Fruit fly (Drosophila melanogaster) whole organism, embryonic: ENCODE data around the gene CG33191.

Experiments used
- Atf6 ChIP-seq: fragments of 200-800 bp; sonication (Bioruptor generic); IDR thresholded peaks from 2 replicates; pipeline ENCODE4 v1.3.6; 2022; ENCODE audit warnings: missing biosample characterization, missing genetic modification characterization
- CG10462 ChIP-seq: fragments of 200-800 bp; sonication (Bioruptor generic); optimal IDR thresholded peaks from 2 replicates; lab custom pipeline; 2016; ENCODE audit warnings: missing biosample characterization, missing genetic modification characterization
- CG10543 ChIP-seq: fragments of 200-800 bp; sonication (Bioruptor generic); optimal IDR thresholded peaks from 3 replicates; lab custom pipeline; 2017; ENCODE audit warnings: missing biosample characterization, mild to moderate bottlenecking, missing genetic modification characterization, moderate library complexity
- CG10565 ChIP-seq: fragments of 200-800 bp; sonication (Bioruptor generic); optimal IDR thresholded peaks from 3 replicates; lab custom pipeline; 2016; ENCODE audit warnings: missing biosample characterization, mild to moderate bottlenecking, missing genetic modification characterization
- CG12942 ChIP-seq: fragments of 200-800 bp; sonication (Bioruptor generic); optimal IDR thresholded peaks from 3 replicates; lab custom pipeline; 2016; ENCODE audit warnings: missing biosample characterization, missing genetic modification characterization
- CG14965 ChIP-seq: fragments of 200-800 bp; sonication (Bioruptor generic); optimal IDR thresholded peaks from 2 replicates; lab custom pipeline; 2016; ENCODE audit warnings: missing biosample characterization, missing genetic modification characterization, borderline replicate concordance
- CG15011 ChIP-seq: fragments of 200-800 bp; sonication (Bioruptor generic); optimal IDR thresholded peaks from 3 replicates; lab custom pipeline; 2018; ENCODE audit warnings: missing biosample characterization, mild to moderate bottlenecking, missing genetic modification characterization
- CG1529 ChIP-seq: fragments of 200-800 bp; sonication (Bioruptor generic); optimal IDR thresholded peaks from 3 replicates; lab custom pipeline; 2018; ENCODE audit warnings: missing biosample characterization, missing genetic modification characterization
- CG18262 ChIP-seq: fragments of 200-800 bp; optimal IDR thresholded peaks from 3 replicates; lab custom pipeline; 2019; ENCODE audit warnings: missing biosample characterization, mild to moderate bottlenecking, missing genetic modification characterization, moderate library complexity
- CG2875 ChIP-seq: fragments of 200-800 bp; sonication (Bioruptor generic); optimal IDR thresholded peaks from 2 replicates; lab custom pipeline; 2017; ENCODE audit warnings: missing biosample characterization, mild to moderate bottlenecking, missing genetic modification characterization, missing genetic modification reagents
- CG30403 ChIP-seq: fragments of 200-800 bp; sonication (Bioruptor generic); optimal IDR thresholded peaks from 3 replicates; lab custom pipeline; 2016; ENCODE audit warnings: missing biosample characterization, missing genetic modification characterization
- CG31365 ChIP-seq: fragments of 200-800 bp; sonication (Bioruptor generic); optimal IDR thresholded peaks from 2 replicates; lab custom pipeline; 2018; ENCODE audit warnings: missing biosample characterization, mild to moderate bottlenecking, missing genetic modification characterization
- CG4328 ChIP-seq: fragments of 200-800 bp; sonication (Bioruptor generic); optimal IDR thresholded peaks from 3 replicates; lab custom pipeline; 2017; ENCODE audit warnings: missing biosample characterization, missing genetic modification reagents, missing genetic modification characterization
- CG4854 ChIP-seq: fragments of 200-800 bp; sonication (Bioruptor generic); optimal IDR thresholded peaks from 2 replicates; lab custom pipeline; 2016; ENCODE audit warnings: missing biosample characterization, missing genetic modification characterization, inconsistent platforms
- CG8281 ChIP-seq: fragments of 200-800 bp; sonication (Bioruptor generic); optimal IDR thresholded peaks from 2 replicates; lab custom pipeline; 2018; ENCODE audit warnings: missing biosample characterization, mild to moderate bottlenecking, missing genetic modification characterization, moderate library complexity
- CG9727 ChIP-seq: fragments of 200-800 bp; sonication (Bioruptor generic); optimal IDR thresholded peaks from 3 replicates; lab custom pipeline; 2017; ENCODE audit warnings: missing biosample characterization, mild to moderate bottlenecking, missing genetic modification characterization
- Dek ChIP-seq: fragments of 200-800 bp; sonication (Bioruptor generic); optimal IDR thresholded peaks from 3 replicates; lab custom pipeline; 2019; ENCODE audit warnings: missing biosample characterization, mild to moderate bottlenecking, missing genetic modification characterization, moderate library complexity
- Dip3 ChIP-seq: fragments of 200-800 bp; sonication (Bioruptor generic); optimal IDR thresholded peaks from 3 replicates; lab custom pipeline; 2016; ENCODE audit warnings: missing biosample characterization, missing genetic modification characterization
- Ets65A ChIP-seq: fragments of 200-800 bp; sonication (Bioruptor generic); peaks from one replicate; lab custom pipeline; 2016; ENCODE audit warnings: missing biosample characterization, missing genetic modification characterization
- Fer1 ChIP-seq: fragments of 200-800 bp; sonication (Bioruptor generic); optimal IDR thresholded peaks from 2 replicates; lab custom pipeline; 2017; ENCODE audit warnings: missing biosample characterization, mild to moderate bottlenecking, missing genetic modification characterization
- H15 ChIP-seq: fragments of 200-800 bp; sonication (Bioruptor generic); IDR thresholded peaks from 3 replicates; pipeline ENCODE4 v1.3.6; 2022; ENCODE audit warnings: missing biosample characterization, missing genetic modification characterization
- HLH54F ChIP-seq: fragments of 200-800 bp; sonication (Bioruptor generic); optimal IDR thresholded peaks from 3 replicates; lab custom pipeline; 2016; ENCODE audit warnings: missing biosample characterization, missing genetic modification characterization
- Hr39 ChIP-seq: fragments of >200 bp; optimal IDR thresholded peaks from 2 replicates; lab custom pipeline; 2017
- Hr78 ChIP-seq, 2 experiments: fragments of 200-800 bp in 1 of 2; fragments of >200 bp in 1 of 2; sonication (Bioruptor generic) in 1 of 2; optimal IDR thresholded peaks; 2 replicates each; lab custom pipeline; 2017 to 2019; ENCODE audit warnings: missing biosample characterization in 2 of 2, missing genetic modification characterization in 2 of 2, mild to moderate bottlenecking in 1 of 2, moderate library complexity in 1 of 2
- Jarid2 ChIP-seq: fragments of 200-800 bp; sonication (Bioruptor generic); optimal IDR thresholded peaks from 3 replicates; lab custom pipeline; 2017; ENCODE audit warnings: mild to moderate bottlenecking, missing biosample characterization, missing genetic modification reagents, missing genetic modification characterization
- Pdp1 ChIP-seq, 2 experiments: fragments of 200-800 bp; sonication (Bioruptor generic); optimal IDR thresholded peaks; 3 replicates each; lab custom pipeline; 2016; ENCODE audit warnings: missing biosample characterization in 2 of 2, missing genetic modification characterization in 2 of 2, mild to moderate bottlenecking in 1 of 2, moderate library complexity in 1 of 2
- Trl ChIP-seq, 3 experiments: fragments of >200 bp in 2 of 3; fragments of 200-800 bp in 1 of 3; sonication (Bioruptor generic) in 1 of 3; optimal IDR thresholded peaks; 2 replicates in 1 of 3; 3 replicates in 2 of 3; lab custom pipeline; 2016 to 2017; ENCODE audit warnings: missing biosample characterization in 1 of 3, missing genetic modification characterization in 1 of 3
- az2 ChIP-seq: fragments of 200-800 bp; sonication (Bioruptor generic); optimal IDR thresholded peaks from 3 replicates; lab custom pipeline; 2016; ENCODE audit warnings: missing biosample characterization, missing genetic modification characterization
- bcd ChIP-seq: fragments of 200-800 bp; sonication (Bioruptor generic); optimal IDR thresholded peaks from 2 replicates; lab custom pipeline; 2017; ENCODE audit warnings: missing biosample characterization, mild to moderate bottlenecking, missing genetic modification characterization
- chinmo ChIP-seq: fragments of 200-800 bp; sonication (Bioruptor generic); IDR thresholded peaks from 4 replicates; pipeline ENCODE4 v1.3.6; 2022; ENCODE audit warnings: missing biosample characterization, missing genetic modification characterization; ENCODE audit not compliant: partially characterized antibody
- ci ChIP-seq: fragments of 200-800 bp; sonication (Bioruptor generic); IDR thresholded peaks from 3 replicates; pipeline ENCODE4 v1.3.6; 2022; ENCODE audit warnings: missing biosample characterization, missing genetic modification characterization
- crol ChIP-seq: fragments of 200-800 bp; sonication (Bioruptor generic); IDR thresholded peaks from 2 replicates; pipeline ENCODE4 v1.3.6; 2022; ENCODE audit warnings: missing biosample characterization, missing genetic modification characterization
- dimm ChIP-seq: fragments of 200-800 bp; sonication (Bioruptor generic); IDR thresholded peaks from 2 replicates; pipeline ENCODE4 v1.3.6; 2022; ENCODE audit warnings: missing biosample characterization, missing genetic modification characterization
- en ChIP-seq: fragments of 200-800 bp; sonication (Bioruptor generic); optimal IDR thresholded peaks from 2 replicates; lab custom pipeline; 2016; ENCODE audit warnings: missing biosample characterization, missing genetic modification characterization
- esg ChIP-seq: fragments of 200-800 bp; sonication (Bioruptor generic); conservative IDR thresholded peaks from 2 replicates; pipeline ENCODE4 v1.3.6; 2022; ENCODE audit warnings: missing biosample characterization, missing genetic modification characterization
- fd3F ChIP-seq: fragments of 200-800 bp; sonication (Bioruptor generic); optimal IDR thresholded peaks from 2 replicates; lab custom pipeline; 2018; ENCODE audit warnings: missing biosample characterization, mild to moderate bottlenecking, missing genetic modification characterization, moderate library complexity
- h ChIP-seq: fragments of >200 bp; optimal IDR thresholded peaks from 2 replicates; lab custom pipeline; 2017
- her ChIP-seq: fragments of 200-800 bp; sonication (Bioruptor generic); optimal IDR thresholded peaks from 2 replicates; lab custom pipeline; 2016; ENCODE audit warnings: missing biosample characterization, missing genetic modification characterization
- hkb ChIP-seq, 2 experiments: fragments of 200-800 bp in 1 of 2; fragments of >200 bp in 1 of 2; sonication (Bioruptor generic) in 1 of 2; IDR thresholded peaks in 1 of 2; optimal IDR thresholded peaks in 1 of 2; 2 replicates each; pipeline versions ENCODE4 v1.3.6 to Lab custom; 2017 to 2022; ENCODE audit warnings: missing biosample characterization in 1 of 2, missing genetic modification characterization in 1 of 2
- inv ChIP-seq: fragments of 200-800 bp; sonication (Bioruptor generic); IDR thresholded peaks from 2 replicates; pipeline ENCODE4 v1.3.6; 2022; ENCODE audit warnings: missing biosample characterization, missing genetic modification characterization; ENCODE audit not compliant: partially characterized antibody
- lab ChIP-seq: fragments of 200-800 bp; sonication (Bioruptor generic); optimal IDR thresholded peaks from 3 replicates; lab custom pipeline; 2017; ENCODE audit warnings: missing biosample characterization, missing genetic modification characterization, mild to moderate bottlenecking, moderate library complexity, missing genetic modification reagents
- pb ChIP-seq: fragments of 200-800 bp; sonication (Bioruptor generic); optimal IDR thresholded peaks from 3 replicates; lab custom pipeline; 2016; ENCODE audit warnings: missing biosample characterization, missing genetic modification characterization
- psq ChIP-seq: fragments of 200-800 bp; sonication (Bioruptor generic); optimal IDR thresholded peaks from 2 replicates; lab custom pipeline; 2017; ENCODE audit warnings: missing biosample characterization, missing genetic modification characterization
- sim ChIP-seq: fragments of 200-800 bp; sonication (Bioruptor generic); IDR thresholded peaks from 2 replicates; pipeline ENCODE4 v1.3.6; 2022; ENCODE audit warnings: missing biosample characterization, missing genetic modification characterization
- sisA ChIP-seq: fragments of 200-800 bp; sonication (Bioruptor generic); IDR thresholded peaks from 2 replicates; pipeline ENCODE4 v1.3.6; 2022; ENCODE audit warnings: missing biosample characterization, missing genetic modification characterization
- sqz ChIP-seq: fragments of 200-800 bp; sonication (Bioruptor generic); optimal IDR thresholded peaks from 3 replicates; lab custom pipeline; 2018; ENCODE audit warnings: missing biosample characterization, mild to moderate bottlenecking, missing genetic modification characterization
- stc ChIP-seq: fragments of 200-800 bp; sonication (Bioruptor generic); IDR thresholded peaks from 2 replicates; pipeline ENCODE4 v1.3.6; 2022; ENCODE audit warnings: missing biosample characterization, missing genetic modification characterization
- sug ChIP-seq: fragments of 200-800 bp; optimal IDR thresholded peaks from 2 replicates; lab custom pipeline; 2019; ENCODE audit warnings: missing biosample characterization, mild to moderate bottlenecking, missing genetic modification characterization, moderate library complexity
- tin ChIP-seq: fragments of 200-800 bp; sonication (Bioruptor generic); optimal IDR thresholded peaks from 3 replicates; lab custom pipeline; 2016; ENCODE audit warnings: missing biosample characterization, missing genetic modification characterization
- yki ChIP-seq: fragments of >200 bp; optimal IDR thresholded peaks from 3 replicates; lab custom pipeline; 2018
- z ChIP-seq: fragments of 200-800 bp; sonication (Bioruptor generic); IDR thresholded peaks from 3 replicates; pipeline ENCODE4 v1.3.6; 2022; ENCODE audit warnings: missing biosample characterization, missing genetic modification characterization

CG33191 gene

dm6 chr3R:8744198-8744597, 35.5 kb downstream of the CG33191 start (continued):
- no peak for TF ChIP-seq Jarid2 (GFP tag; lab: Kevin White, UChicago)
- TF ChIP-seq CG10565 (GFP tag; lab: Kevin White, UChicago) = no peak
- no peak for TF ChIP-seq sim (GFP tag; lab: Robert Waterston, UW)
- 0 out of 2 replicates have a peak, but pooled peaks have one; percentile 32 for TF ChIP-seq dimm (GFP tag; lab: Robert Waterston, UW)
- no peak for TF ChIP-seq CG10462 (GFP tag; lab: Kevin White, UChicago)
- no peak for TF ChIP-seq CG8281
- peak; percentile 34 for TF ChIP-seq CG18262 (tag; lab: Kevin White, UChicago)
- no peak for TF ChIP-seq Hr39
- TF ChIP-seq CG4854 (GFP tag; lab: Kevin White, UChicago) = peak; percentile 12
- 0 out of 4 replicates have a peak, but pooled peaks have one; percentile 17 for TF ChIP-seq chinmo (GFP tag; lab: Robert Waterston, UW)
- TF ChIP-seq yki = no peak
- TF ChIP-seq pb (GFP tag; lab: Kevin White, UChicago) = no peak
- no peak for TF ChIP-seq Ets65A (GFP tag; lab: Kevin White, UChicago)
- no peak for TF ChIP-seq CG14965 (GFP tag; lab: Kevin White, UChicago)
- no peak for TF ChIP-seq Trl (optimal IDR thresholded peaks at IDR 0.05; lab: Kevin White, UChicago)
- TF ChIP-seq Trl (GFP tag; optimal IDR thresholded peaks at IDR 0.05; lab: Kevin White, UChicago) = no peak
- TF ChIP-seq en (GFP tag; lab: Kevin White, UChicago) = no peak
- TF ChIP-seq Atf6 (GFP tag; lab: Robert Waterston, UW) = peak; percentile 34; the same call in 1 of the 2 replicates
- no peak for TF ChIP-seq CG1529
- no peak for TF ChIP-seq her (GFP tag; lab: Kevin White, UChicago)
- peak; percentile 19; the same call in 1 of the 2 replicates for TF ChIP-seq crol (GFP tag; lab: Robert Waterston, UW)
- TF ChIP-seq tin = peak; percentile 22
- no peak for TF ChIP-seq z (GFP tag; lab: Robert Waterston, UW)
- TF ChIP-seq esg = peak; percentile 66
- peak; percentile 50 for TF ChIP-seq lab (GFP tag; lab: Kevin White, UChicago)
- TF ChIP-seq hkb (optimal IDR thresholded peaks at IDR 0.05; lab: Kevin White, UChicago) = no peak
- TF ChIP-seq hkb (GFP tag; IDR thresholded peaks at IDR 0.05; lab: Robert Waterston, UW) = peak; percentile 48; the same call in 1 of the 2 replicates
- TF ChIP-seq Pdp1 (GFP tag; optimal IDR thresholded peaks at IDR 0.05; lab: Kevin White, UChicago) = peak in 1 of 2 experiments; percentile 62
- TF ChIP-seq H15 (GFP tag; lab: Robert Waterston, UW) = 0 out of 3 replicates have a peak, but pooled peaks have one; percentile 21
- peak; percentile 54 for TF ChIP-seq sisA
- TF ChIP-seq CG31365 = no peak
- no peak for TF ChIP-seq CG12942
- peak; percentile 53 for TF ChIP-seq Dip3 (GFP tag; lab: Kevin White, UChicago)
- TF ChIP-seq inv = no peak
- peak; percentile 23 for TF ChIP-seq HLH54F
- no peak for TF ChIP-seq sqz (GFP tag; lab: Kevin White, UChicago)
- peak; percentile 50 for TF ChIP-seq sug (tag; lab: Kevin White, UChicago)
- TF ChIP-seq CG10543 (GFP tag; lab: Kevin White, UChicago) = peak; percentile 9
- peak; percentile 45 for TF ChIP-seq Fer1
- TF ChIP-seq CG30403 (GFP tag; lab: Kevin White, UChicago) = peak; percentile 44
- TF ChIP-seq CG15011 = no peak
- TF ChIP-seq h (lab: Kevin White, UChicago) = no peak
- peak; percentile 29 for TF ChIP-seq fd3F (GFP tag; lab: Kevin White, UChicago)
- TF ChIP-seq psq (GFP tag; lab: Kevin White, UChicago) = no peak
- TF ChIP-seq ci (GFP tag; lab: Robert Waterston, UW) = peak; percentile 63; the same call in 2 of the 3 replicates
- TF ChIP-seq bcd (GFP tag; lab: Kevin White, UChicago) = peak; percentile 10
- no peak for TF ChIP-seq Dek (tag; lab: Kevin White, UChicago)
- TF ChIP-seq stc (GFP tag; lab: Robert Waterston, UW) = peak; percentile 40
- no peak for TF ChIP-seq Hr78 (GFP tag; optimal IDR thresholded peaks at IDR 0.05; lab: Kevin White, UChicago)
- no peak for TF ChIP-seq CG2875 (GFP tag; lab: Kevin White, UChicago)
- TF ChIP-seq az2 (GFP tag; lab: Kevin White, UChicago) = peak; percentile 34
- TF ChIP-seq CG4328 (GFP tag; lab: Kevin White, UChicago) = no peak
- TF ChIP-seq CG9727 (GFP tag; lab: Kevin White, UChicago) = no peak
